Worm (Caenorhabditis elegans) whole organism, mixed stage, embryonic: ENCODE measurements around the gene oxi-1.
A peak's percentile ranks its signal among the peaks of the same experiment; 100 is the strongest.

Source experiments
- M03D4.4 ChIP-seq: sonication (generic microtip); optimal IDR thresholded peaks from 2 replicates; lab custom pipeline; 2017; ENCODE audit warnings: mild to moderate bottlenecking, missing genetic modification characterization, missing compliant biosample characterization
- bed-3 ChIP-seq: fragments of 200-800 bp; sonication (Bioruptor generic); optimal IDR thresholded peaks from 3 replicates; lab custom pipeline; 2018; ENCODE audit warnings: mild to moderate bottlenecking, missing genetic modification characterization, moderate library complexity, missing compliant biosample characterization
- blmp-1 ChIP-seq: fragments of 150-350 bp; optimal IDR thresholded peaks from 2 replicates; lab custom pipeline; 2014; ENCODE audit warnings: missing biosample characterization, missing genetic modification characterization
- ceh-39 ChIP-seq: fragments of 150-350 bp; optimal IDR thresholded peaks from 2 replicates; lab custom pipeline; 2014; ENCODE audit warnings: missing biosample characterization, missing genetic modification characterization
- ceh-43 ChIP-seq: fragments of 200-800 bp; sonication (Bioruptor generic); optimal IDR thresholded peaks from 2 replicates; lab custom pipeline; 2018; ENCODE audit warnings: mild to moderate bottlenecking, missing genetic modification characterization, moderate library complexity, missing compliant biosample characterization
- ceh-83 ChIP-seq: fragments of 200-800 bp; sonication (Bioruptor generic); optimal IDR thresholded peaks from 2 replicates; lab custom pipeline; 2018; ENCODE audit warnings: mild to moderate bottlenecking, missing genetic modification characterization, missing compliant biosample characterization
- ces-1 ChIP-seq: fragments of 150-350 bp; optimal IDR thresholded peaks from 2 replicates; lab custom pipeline; 2014; ENCODE audit warnings: missing biosample characterization, missing genetic modification reagents, missing genetic modification characterization
- cnd-1 ChIP-seq: fragments of 200-800 bp; sonication (Bioruptor generic); optimal IDR thresholded peaks from 2 replicates; lab custom pipeline; 2018; ENCODE audit warnings: mild to moderate bottlenecking, missing genetic modification characterization, missing compliant biosample characterization
- drap-1 ChIP-seq: fragments of 200-800 bp; sonication (Bioruptor generic); optimal IDR thresholded peaks from 3 replicates; lab custom pipeline; 2018; ENCODE audit warnings: mild to moderate bottlenecking, missing genetic modification characterization, missing compliant biosample characterization
- elt-1 ChIP-seq: sonication (generic microtip); optimal IDR thresholded peaks from 2 replicates; lab custom pipeline; 2017; ENCODE audit warnings: missing genetic modification characterization, mild to moderate bottlenecking, missing compliant biosample characterization, antibody characterized with exemption, moderate library complexity, borderline replicate concordance; ENCODE audit not compliant: insufficient read depth
- elt-3 ChIP-seq: fragments of 150-350 bp; optimal IDR thresholded peaks from 2 replicates; lab custom pipeline; 2014; ENCODE audit warnings: missing biosample characterization, missing genetic modification characterization
- flh-1 ChIP-seq: fragments of 200-800 bp; sonication (Bioruptor generic); optimal IDR thresholded peaks from 2 replicates; lab custom pipeline; 2018; ENCODE audit warnings: mild to moderate bottlenecking, missing genetic modification characterization, moderate library complexity, missing compliant biosample characterization
- ham-2 ChIP-seq: fragments of 200-800 bp; sonication (Bioruptor generic); optimal IDR thresholded peaks from 2 replicates; lab custom pipeline; 2018; ENCODE audit warnings: mild to moderate bottlenecking, missing genetic modification characterization, missing compliant biosample characterization
- hlh-1 ChIP-seq: fragments of 150-350 bp; optimal IDR thresholded peaks from 2 replicates; lab custom pipeline; 2014; ENCODE audit warnings: missing biosample characterization, missing genetic modification reagents, missing genetic modification characterization
- lin-13 ChIP-seq: fragments of 150-350 bp; optimal IDR thresholded peaks from 2 replicates; lab custom pipeline; 2014; ENCODE audit warnings: missing biosample characterization, missing genetic modification characterization
- lin-32 ChIP-seq: fragments of 200-800 bp; sonication (Bioruptor generic); optimal IDR thresholded peaks from 2 replicates; lab custom pipeline; 2018; ENCODE audit warnings: mild to moderate bottlenecking, missing genetic modification characterization, missing compliant biosample characterization
- lsy-2 ChIP-seq: fragments of 150-350 bp; optimal IDR thresholded peaks from 2 replicates; lab custom pipeline; 2014; ENCODE audit warnings: missing biosample characterization, missing genetic modification characterization
- mab-5 ChIP-seq: fragments of 150-350 bp; optimal IDR thresholded peaks from 2 replicates; lab custom pipeline; 2014; ENCODE audit warnings: missing biosample characterization, missing genetic modification characterization
- mep-1 ChIP-seq: fragments of 150-350 bp; optimal IDR thresholded peaks from 2 replicates; lab custom pipeline; 2017; ENCODE audit warnings: missing biosample characterization, missing genetic modification reagents, missing genetic modification characterization, inconsistent platforms
- mls-2 ChIP-seq: sonication (generic microtip); optimal IDR thresholded peaks from 2 replicates; lab custom pipeline; 2016; ENCODE audit warnings: mild to moderate bottlenecking, missing genetic modification characterization, moderate library complexity, missing compliant biosample characterization
- nhr-12 ChIP-seq: fragments of 150-350 bp; optimal IDR thresholded peaks from 2 replicates; lab custom pipeline; 2014; ENCODE audit warnings: missing biosample characterization, missing genetic modification characterization
- nhr-2 ChIP-seq: fragments of 150-350 bp; optimal IDR thresholded peaks from 2 replicates; lab custom pipeline; 2014; ENCODE audit warnings: missing biosample characterization, missing genetic modification characterization
- nhr-237 ChIP-seq: fragments of 150-350 bp; optimal IDR thresholded peaks from 2 replicates; lab custom pipeline; 2014; ENCODE audit warnings: missing biosample characterization, missing genetic modification characterization
- nhr-28 ChIP-seq: fragments of 150-350 bp; optimal IDR thresholded peaks from 2 replicates; lab custom pipeline; 2014; ENCODE audit warnings: missing biosample characterization, missing genetic modification characterization
- nhr-76 ChIP-seq: sonication (generic microtip); optimal IDR thresholded peaks from 2 replicates; lab custom pipeline; 2017; ENCODE audit warnings: missing biosample characterization, missing genetic modification characterization
- pha-4 ChIP-seq: fragments of 150-350 bp; optimal IDR thresholded peaks from 2 replicates; lab custom pipeline; 2018; ENCODE audit warnings: missing biosample characterization, missing genetic modification reagents, missing genetic modification characterization
- sem-2 ChIP-seq: fragments of 200-800 bp; sonication (Bioruptor generic); optimal IDR thresholded peaks from 2 replicates; lab custom pipeline; 2018; ENCODE audit warnings: mild to moderate bottlenecking, missing genetic modification characterization, missing compliant biosample characterization
- snpc-4 ChIP-seq: fragments of 150-350 bp; optimal IDR thresholded peaks from 2 replicates; lab custom pipeline; 2014; ENCODE audit warnings: missing biosample characterization, missing genetic modification characterization
- sptf-1 ChIP-seq: sonication (generic microtip); optimal IDR thresholded peaks from 2 replicates; lab custom pipeline; 2017; ENCODE audit warnings: mild to moderate bottlenecking, missing genetic modification characterization, moderate library complexity, missing compliant biosample characterization
- tbx-8 ChIP-seq: fragments of 200-800 bp; sonication (Bioruptor generic); optimal IDR thresholded peaks from 2 replicates; lab custom pipeline; 2018; ENCODE audit warnings: mild to moderate bottlenecking, missing genetic modification characterization, moderate library complexity, missing compliant biosample characterization
- unc-120 ChIP-seq: sonication (generic microtip); optimal IDR thresholded peaks from 2 replicates; lab custom pipeline; 2017; ENCODE audit warnings: missing genetic modification characterization, missing compliant biosample characterization; ENCODE audit not compliant: poor library complexity, severe bottlenecking
- unc-39 ChIP-seq: fragments of 150-350 bp; optimal IDR thresholded peaks from 2 replicates; lab custom pipeline; 2014; ENCODE audit warnings: missing biosample characterization, missing genetic modification characterization
- unc-62 ChIP-seq: fragments of 150-350 bp; optimal IDR thresholded peaks from 2 replicates; lab custom pipeline; 2014; ENCODE audit warnings: missing biosample characterization, missing genetic modification reagents, missing genetic modification characterization
- zip-8 ChIP-seq: fragments of 150-350 bp; optimal IDR thresholded peaks from 2 replicates; lab custom pipeline; 2014; ENCODE audit warnings: missing biosample characterization, missing genetic modification characterization
- ztf-11 ChIP-seq: fragments of 150-350 bp; optimal IDR thresholded peaks from 2 replicates; lab custom pipeline; 2014; ENCODE audit warnings: missing biosample characterization, missing genetic modification characterization

oxi-1 gene

ce11 chrIII:10816800-10817418 lies 41.2 kb upstream of the oxi-1 start, which contains the start of gene sca-1:
Gene sca-1 (minus strand): TSS chrIII:10816850.
- TF ChIP-seq elt-3 (tag; lab: Kevin White, UChicago) (no peak), hlh-1 (tag; lab: Kevin White, UChicago) (peak; percentile 8), unc-120 (tag; lab: Kevin White, UChicago) (peak; percentile 44), unc-62 (peak; percentile 80)

ce11 chrIII:10818364-10818763 lies 39.7 kb upstream of the oxi-1 start:
- TF ChIP-seq nhr-237 (tag; lab: Kevin White, UChicago) (no peak), lin-13 (tag; lab: Kevin White, UChicago) (peak; percentile 68), zip-8 (tag; lab: Kevin White, UChicago) (no peak), bed-3 (no peak), ham-2 (GFP tag; lab: Kevin White, UChicago) (no peak), sptf-1 (tag; lab: Kevin White, UChicago) (peak; percentile 67), cnd-1 (tag; lab: Kevin White, UChicago) (peak; percentile 54), ceh-83 (GFP tag; lab: Kevin White, UChicago) (no peak), ceh-43 (GFP tag; lab: Kevin White, UChicago) (no peak), M03D4.4 (peak; percentile 44), unc-120 (tag; lab: Kevin White, UChicago) (no peak), mls-2 (tag; lab: Kevin White, UChicago) (no peak), lin-32 (no peak), elt-3 (tag; lab: Kevin White, UChicago) (no peak), lsy-2 (tag; lab: Kevin White, UChicago) (no peak), ztf-11 (no peak), mab-5 (no peak), nhr-28 (tag; lab: Kevin White, UChicago) (no peak), unc-62 (no peak), blmp-1 (peak; percentile 50), ces-1 (GFP tag; lab: Kevin White, UChicago) (no peak), nhr-12 (tag; lab: Kevin White, UChicago) (peak; percentile 50), ceh-39 (no peak), mep-1 (tag; lab: Kevin White, UChicago) (peak; percentile 62), pha-4 (peak; percentile 54), nhr-2 (tag; lab: Kevin White, UChicago) (no peak), tbx-8 (no peak), hlh-1 (tag; lab: Kevin White, UChicago) (no peak), elt-1 (tag; lab: Kevin White, UChicago) (no peak), sem-2 (no peak), unc-39 (no peak), drap-1 (GFP tag; lab: Kevin White, UChicago) (peak; percentile 37), nhr-76 (tag; lab: Kevin White, UChicago) (no peak), flh-1 (no peak), snpc-4 (tag; lab: Kevin White, UChicago) (no peak)

- TF ChIP-seq M03D4.4 (no peak), ces-1 (GFP tag; lab: Kevin White, UChicago) (peak; percentile 36)
- TF ChIP-seq, all 35 proteins: peak for 1
These were observed 38.8 kb upstream of the oxi-1 start for ce11 chrIII:10819257-10819656.

ce11 chrIII:10819778-10820177 lies 38.3 kb upstream of the oxi-1 start:
- TF ChIP-seq lin-13 (tag; lab: Kevin White, UChicago) (no peak), cnd-1 (tag; lab: Kevin White, UChicago) (peak; percentile 59), unc-62 (peak; percentile 40), mab-5 (no peak)
- TF ChIP-seq, all 35 proteins: peak for 2
